Worm (Caenorhabditis elegans): ENCODE results near the gene ZC250.4.

ZC250.4 gene

ce11 chrV:5838576-5839366 lies 25.8 kb upstream of the ZC250.4 start, which contains the start of gene F26F12.2:
TSS of gene F26F12.2 (minus strand) at chrV:5838613.
- no peak for TF ChIP-seq elt-1 (tag; optimal IDR thresholded peaks at IDR 0.05; ENCODE audit: borderline replicate concordance, insufficient read depth)
- no peak for TF ChIP-seq ceh-83 (GFP tag; optimal IDR thresholded peaks at IDR 0.05)
- TF ChIP-seq bed-3 (GFP tag; optimal IDR thresholded peaks at IDR 0.05): no peak
- TF ChIP-seq lin-13 (tag; optimal IDR thresholded peaks at IDR 0.05): no peak
- no peak for TF ChIP-seq unc-39 (tag; optimal IDR thresholded peaks at IDR 0.05)
- TF ChIP-seq lin-32 (GFP tag; optimal IDR thresholded peaks at IDR 0.05): no peak

ce11 chrV:5836616-5836982 lies 23.7 kb upstream of the ZC250.4 start, which contains the start of gene col-140:
TSS of gene col-140 (minus strand) at chrV:5836834.
- no peak for TF ChIP-seq mep-1 (tag; optimal IDR thresholded peaks at IDR 0.05)

ce11 chrV:5835979-5836615 lies 23.2 kb upstream of the ZC250.4 start:
- TF ChIP-seq flh-1 (GFP tag; optimal IDR thresholded peaks at IDR 0.05) (no peak), ceh-83 (GFP tag; optimal IDR thresholded peaks at IDR 0.05) (no peak), elt-1 (tag; optimal IDR thresholded peaks at IDR 0.05; ENCODE audit: borderline replicate concordance, insufficient read depth) (no peak), lsy-2 (tag; optimal IDR thresholded peaks at IDR 0.05) (no peak), lin-32 (GFP tag; optimal IDR thresholded peaks at IDR 0.05) (no peak), hlh-1 (tag; optimal IDR thresholded peaks at IDR 0.05) (no peak), blmp-1 (tag; optimal IDR thresholded peaks at IDR 0.05) (no peak)

ce11 chrV:5835397-5835796 lies 22.5 kb upstream of the ZC250.4 start:
- no peak for TF ChIP-seq cnd-1 (tag; optimal IDR thresholded peaks at IDR 0.05)
- TF ChIP-seq unc-39 (tag; optimal IDR thresholded peaks at IDR 0.05): no peak
- TF ChIP-seq pha-4 (tag; optimal IDR thresholded peaks at IDR 0.05): no peak
- no peak for TF ChIP-seq sptf-1 (tag; optimal IDR thresholded peaks at IDR 0.05)
- TF ChIP-seq nhr-76 (tag; optimal IDR thresholded peaks at IDR 0.05): no peak
- TF ChIP-seq nhr-237 (tag; optimal IDR thresholded peaks at IDR 0.05): no peak
- no peak for TF ChIP-seq tbx-8 (GFP tag; optimal IDR thresholded peaks at IDR 0.05)
- TF ChIP-seq lin-13 (tag; optimal IDR thresholded peaks at IDR 0.05): no peak
- no peak for TF ChIP-seq sem-2 (GFP tag; optimal IDR thresholded peaks at IDR 0.05)
- TF ChIP-seq elt-1 (tag; optimal IDR thresholded peaks at IDR 0.05; ENCODE audit: borderline replicate concordance, insufficient read depth): no peak
- TF ChIP-seq ham-2 (GFP tag; optimal IDR thresholded peaks at IDR 0.05): no peak
- no peak for TF ChIP-seq nhr-28 (tag; optimal IDR thresholded peaks at IDR 0.05)
- no peak for TF ChIP-seq ceh-43 (GFP tag; optimal IDR thresholded peaks at IDR 0.05)
- TF ChIP-seq hlh-1 (tag; optimal IDR thresholded peaks at IDR 0.05): no peak
- TF ChIP-seq unc-62 (GFP tag; optimal IDR thresholded peaks at IDR 0.05): no peak
- TF ChIP-seq lsy-2 (tag; optimal IDR thresholded peaks at IDR 0.05): no peak
- TF ChIP-seq elt-3 (tag; optimal IDR thresholded peaks at IDR 0.05): no peak
- TF ChIP-seq mep-1 (tag; optimal IDR thresholded peaks at IDR 0.05): no peak

- no peak for TF ChIP-seq sptf-1 (tag; optimal IDR thresholded peaks at IDR 0.05)
- TF ChIP-seq unc-39 (tag; optimal IDR thresholded peaks at IDR 0.05): no peak
- TF ChIP-seq ceh-39 (tag; optimal IDR thresholded peaks at IDR 0.05): no peak
- TF ChIP-seq unc-120 (tag; optimal IDR thresholded peaks at IDR 0.05; ENCODE audit: poor library complexity, severe bottlenecking): no peak
- TF ChIP-seq ham-2 (GFP tag; optimal IDR thresholded peaks at IDR 0.05): no peak
- TF ChIP-seq mab-5 (tag; optimal IDR thresholded peaks at IDR 0.05): no peak
- TF ChIP-seq lsy-2 (tag; optimal IDR thresholded peaks at IDR 0.05): no peak
- TF ChIP-seq ceh-83 (GFP tag; optimal IDR thresholded peaks at IDR 0.05): no peak
- TF ChIP-seq tbx-8 (GFP tag; optimal IDR thresholded peaks at IDR 0.05): no peak
- TF ChIP-seq ceh-43 (GFP tag; optimal IDR thresholded peaks at IDR 0.05): no peak
Observed at ce11 chrV:5833531-5833930, 20.6 kb upstream of the ZC250.4 start, which contains the start of gene srh-76. TSS of gene srh-76 (plus strand) at chrV:5833831.

ce11 chrV:5832799-5833198 lies 19.9 kb upstream of the ZC250.4 start:
- TF ChIP-seq elt-1 (tag; optimal IDR thresholded peaks at IDR 0.05; ENCODE audit: borderline replicate concordance, insufficient read depth) (no peak), elt-3 (tag; optimal IDR thresholded peaks at IDR 0.05) (no peak), drap-1 (GFP tag; optimal IDR thresholded peaks at IDR 0.05) (no peak), zip-8 (tag; optimal IDR thresholded peaks at IDR 0.05) (no peak), ceh-39 (tag; optimal IDR thresholded peaks at IDR 0.05) (no peak), mep-1 (tag; optimal IDR thresholded peaks at IDR 0.05) (no peak), hlh-1 (tag; optimal IDR thresholded peaks at IDR 0.05) (no peak), bed-3 (GFP tag; optimal IDR thresholded peaks at IDR 0.05) (no peak), blmp-1 (tag; optimal IDR thresholded peaks at IDR 0.05) (no peak), ham-2 (GFP tag; optimal IDR thresholded peaks at IDR 0.05) (no peak), mls-2 (tag; optimal IDR thresholded peaks at IDR 0.05) (no peak), unc-62 (GFP tag; optimal IDR thresholded peaks at IDR 0.05) (no peak), pha-4 (tag; optimal IDR thresholded peaks at IDR 0.05) (no peak), flh-1 (GFP tag; optimal IDR thresholded peaks at IDR 0.05) (no peak)

Data from whole organism, mixed stage, embryonic.